Worm (Caenorhabditis elegans) whole organism, midembryonic: ENCODE measurements around the gene srx-93.

Experiments used
- T22C8.4 ChIP-seq: fragments of 200-800 bp; sonication (Bioruptor generic); IDR thresholded peaks from 2 replicates; pipeline ENCODE4 v1.3.6; 2022; ENCODE audit warnings: missing genetic modification characterization, missing compliant biosample characterization
- flt-1 ChIP-seq: fragments of 200-800 bp; sonication (Bioruptor generic); IDR thresholded peaks from 2 replicates; pipeline ENCODE4 v1.3.6; 2022; ENCODE audit warnings: missing genetic modification characterization, missing compliant biosample characterization
- klf-2 ChIP-seq: fragments of 200-800 bp; sonication (Bioruptor generic); conservative IDR thresholded peaks from 2 replicates; pipeline ENCODE4 v1.3.6; 2022; ENCODE audit warnings: missing genetic modification reagents, missing genetic modification characterization, missing compliant biosample characterization
- med-1 ChIP-seq: sonication (generic microtip); optimal IDR thresholded peaks from 2 replicates; lab custom pipeline; 2017; ENCODE audit warnings: missing genetic modification characterization, mild to moderate bottlenecking, missing compliant biosample characterization, antibody characterized with exemption, missing genetic modification reagents; ENCODE audit not compliant: insufficient read depth
- ref-1 ChIP-seq: fragments of 200-800 bp; sonication (Bioruptor generic); conservative IDR thresholded peaks from 2 replicates; pipeline ENCODE4 v1.3.6; 2022; ENCODE audit warnings: missing genetic modification reagents, missing genetic modification characterization, missing compliant biosample characterization
- tab-1 ChIP-seq: fragments of 200-800 bp; sonication (Bioruptor generic); IDR thresholded peaks from 2 replicates; pipeline ENCODE4 v1.3.6; 2022; ENCODE audit warnings: missing genetic modification characterization, missing compliant biosample characterization
- ztf-23 ChIP-seq: fragments of 200-800 bp; sonication (Bioruptor generic); IDR thresholded peaks from 2 replicates; pipeline ENCODE4 v1.3.6; 2022; ENCODE audit warnings: missing genetic modification reagents, missing genetic modification characterization, missing compliant biosample characterization
- ztf-29 ChIP-seq: fragments of 200-800 bp; sonication (Bioruptor generic); IDR thresholded peaks from 2 replicates; pipeline ENCODE4 v1.3.6; 2022; ENCODE audit warnings: missing genetic modification reagents, missing genetic modification characterization, missing compliant biosample characterization

- TF ChIP-seq ref-1 (no peak), tab-1 (GFP tag; lab: Robert Waterston, UW) (no peak), flt-1 (GFP tag; lab: Robert Waterston, UW) (no peak), med-1 (GFP tag; lab: Kevin White, UChicago) (no peak), ztf-29 (no peak), ztf-23 (no peak), klf-2 (GFP tag; lab: Robert Waterston, UW) (no peak), T22C8.4 (no peak)
These were observed 48.0 kb upstream of the srx-93 start, which contains the start of gene Y39H10B.2 for ce11 chrV:3668464-3668863.
